Fruit fly (Drosophila melanogaster) whole organism, embryonic: Measurements from ENCODE around the gene Vps13D.

Experiments used
- B-H2 ChIP-seq: fragments of 200-800 bp; sonication (Bioruptor generic); optimal IDR thresholded peaks from 2 replicates; lab custom pipeline; 2018; ENCODE audit warnings: missing biosample characterization, mild to moderate bottlenecking, missing genetic modification characterization
- CG10543 ChIP-seq: fragments of 200-800 bp; sonication (Bioruptor generic); optimal IDR thresholded peaks from 3 replicates; lab custom pipeline; 2017; ENCODE audit warnings: missing biosample characterization, mild to moderate bottlenecking, missing genetic modification characterization, moderate library complexity
- CG11398 ChIP-seq: fragments of 200-800 bp; sonication (Bioruptor generic); optimal IDR thresholded peaks from 2 replicates; lab custom pipeline; 2016; ENCODE audit warnings: missing biosample characterization, missing genetic modification characterization
- CG12659 ChIP-seq: fragments of 200-800 bp; sonication (Bioruptor generic); optimal IDR thresholded peaks from 3 replicates; lab custom pipeline; 2017; ENCODE audit warnings: mild to moderate bottlenecking, missing biosample characterization, missing genetic modification reagents, missing genetic modification characterization
- CG12942 ChIP-seq: fragments of 200-800 bp; sonication (Bioruptor generic); optimal IDR thresholded peaks from 3 replicates; lab custom pipeline; 2016; ENCODE audit warnings: missing biosample characterization, missing genetic modification characterization
- CG15011 ChIP-seq: fragments of 200-800 bp; sonication (Bioruptor generic); optimal IDR thresholded peaks from 3 replicates; lab custom pipeline; 2018; ENCODE audit warnings: missing biosample characterization, mild to moderate bottlenecking, missing genetic modification characterization
- CG15073 ChIP-seq: fragments of 200-800 bp; sonication (Bioruptor generic); optimal IDR thresholded peaks from 2 replicates; lab custom pipeline; 2016; ENCODE audit warnings: missing biosample characterization, missing genetic modification characterization
- CG18476 ChIP-seq: fragments of 200-800 bp; sonication (Bioruptor generic); optimal IDR thresholded peaks from 2 replicates; lab custom pipeline; 2016; ENCODE audit warnings: missing biosample characterization, mild to moderate bottlenecking, missing genetic modification characterization
- CG18599 ChIP-seq: fragments of 200-800 bp; sonication (Bioruptor generic); optimal IDR thresholded peaks from 3 replicates; lab custom pipeline; 2017; ENCODE audit warnings: missing biosample characterization, missing genetic modification characterization, mild to moderate bottlenecking, moderate library complexity, missing genetic modification reagents
- CG2875 ChIP-seq: fragments of 200-800 bp; sonication (Bioruptor generic); optimal IDR thresholded peaks from 2 replicates; lab custom pipeline; 2017; ENCODE audit warnings: missing biosample characterization, mild to moderate bottlenecking, missing genetic modification characterization, missing genetic modification reagents
- CG31441 ChIP-seq: fragments of 200-800 bp; sonication (Bioruptor generic); IDR thresholded peaks from 2 replicates; pipeline ENCODE4 v1.3.6; 2022; ENCODE audit warnings: missing biosample characterization, missing genetic modification characterization
- CG3281 ChIP-seq: fragments of 200-800 bp; sonication (Bioruptor generic); optimal IDR thresholded peaks from 3 replicates; lab custom pipeline; 2017; ENCODE audit warnings: missing biosample characterization, mild to moderate bottlenecking, missing genetic modification characterization
- CG34376 ChIP-seq: fragments of 200-800 bp; sonication (Bioruptor generic); optimal IDR thresholded peaks from 2 replicates; lab custom pipeline; 2018; ENCODE audit warnings: missing biosample characterization, mild to moderate bottlenecking, missing genetic modification characterization
- CG3847 ChIP-seq: fragments of 200-800 bp; sonication (Bioruptor generic); IDR thresholded peaks from 2 replicates; pipeline ENCODE4 v1.3.6; 2022; ENCODE audit warnings: missing biosample characterization, missing genetic modification characterization
- CG3995 ChIP-seq: fragments of 200-800 bp; sonication (Bioruptor generic); optimal IDR thresholded peaks from 3 replicates; lab custom pipeline; 2016; ENCODE audit warnings: missing biosample characterization, missing genetic modification characterization
- CG4424 ChIP-seq: fragments of 200-800 bp; sonication (Bioruptor generic); optimal IDR thresholded peaks from 3 replicates; lab custom pipeline; 2016; ENCODE audit warnings: missing biosample characterization, missing genetic modification characterization
- CG7987 ChIP-seq: fragments of 200-800 bp; sonication (Bioruptor generic); optimal IDR thresholded peaks from 2 replicates; lab custom pipeline; 2018; ENCODE audit warnings: missing biosample characterization, mild to moderate bottlenecking, missing genetic modification characterization, moderate library complexity
- CG8290 ChIP-seq, 3 experiments: fragments of 200-800 bp; sonication (Bioruptor generic); optimal IDR thresholded peaks; 2 replicates each; lab custom pipeline; 2016 to 2019; ENCODE audit warnings: missing biosample characterization in 3 of 3, missing genetic modification characterization in 3 of 3, mild to moderate bottlenecking in 2 of 3, moderate library complexity in 1 of 3
- D ChIP-seq, 2 experiments: fragments of 200-800 bp in 1 of 2; fragments of >200 bp in 1 of 2; sonication (Bioruptor generic) in 1 of 2; optimal IDR thresholded peaks; 2 replicates in 1 of 2; 3 replicates in 1 of 2; lab custom pipeline; 2017; ENCODE audit warnings: mild to moderate bottlenecking in 1 of 2, missing biosample characterization in 1 of 2, missing genetic modification characterization in 1 of 2, missing genetic modification reagents in 1 of 2
- Drgx ChIP-seq: fragments of 200-800 bp; sonication (Bioruptor generic); IDR thresholded peaks from 2 replicates; pipeline ENCODE4 v1.3.6; 2022; ENCODE audit warnings: missing biosample characterization, missing genetic modification characterization
- E2f2 ChIP-seq: fragments of 200-800 bp; sonication (Bioruptor generic); IDR thresholded peaks from 2 replicates; pipeline ENCODE4 v1.3.6; 2022; ENCODE audit warnings: missing biosample characterization, missing genetic modification characterization
- Ets65A ChIP-seq: fragments of 200-800 bp; sonication (Bioruptor generic); peaks from one replicate; lab custom pipeline; 2016; ENCODE audit warnings: missing biosample characterization, missing genetic modification characterization
- Hmr ChIP-seq: fragments of 200-800 bp; sonication (Bioruptor generic); optimal IDR thresholded peaks from 3 replicates; lab custom pipeline; 2017; ENCODE audit warnings: mild to moderate bottlenecking, missing biosample characterization, missing genetic modification reagents, missing genetic modification characterization
- Med ChIP-seq: fragments of 200-800 bp; sonication (Bioruptor generic); peaks from one replicate; lab custom pipeline; 2016; ENCODE audit warnings: missing biosample characterization, missing genetic modification characterization, mild to moderate bottlenecking, inconsistent platforms, moderate library complexity
- Sox100B ChIP-seq: fragments of 200-800 bp; sonication (Bioruptor generic); optimal IDR thresholded peaks from 3 replicates; lab custom pipeline; 2018; ENCODE audit warnings: missing biosample characterization, mild to moderate bottlenecking, missing genetic modification characterization
- abd-A ChIP-seq: fragments of 200-800 bp; sonication (Bioruptor generic); optimal IDR thresholded peaks from 3 replicates; lab custom pipeline; 2019; ENCODE audit warnings: missing biosample characterization, mild to moderate bottlenecking, missing genetic modification characterization, moderate library complexity
- az2 ChIP-seq: fragments of 200-800 bp; sonication (Bioruptor generic); optimal IDR thresholded peaks from 3 replicates; lab custom pipeline; 2016; ENCODE audit warnings: missing biosample characterization, missing genetic modification characterization
- bab2 ChIP-seq: fragments of 200-800 bp; sonication (Bioruptor generic); optimal IDR thresholded peaks from 2 replicates; lab custom pipeline; 2016; ENCODE audit warnings: missing biosample characterization, missing genetic modification characterization
- disco-r ChIP-seq: fragments of 200-800 bp; sonication (Bioruptor generic); optimal IDR thresholded peaks from 2 replicates; lab custom pipeline; 2016; ENCODE audit warnings: missing biosample characterization, missing genetic modification characterization
- ewg ChIP-seq: fragments of 200-800 bp; sonication (Bioruptor generic); optimal IDR thresholded peaks from 3 replicates; lab custom pipeline; 2017; ENCODE audit warnings: mild to moderate bottlenecking, missing biosample characterization, missing genetic modification reagents, missing genetic modification characterization
- exex ChIP-seq: fragments of 200-800 bp; sonication (Bioruptor generic); optimal IDR thresholded peaks from 4 replicates; lab custom pipeline; 2018; ENCODE audit warnings: missing biosample characterization, mild to moderate bottlenecking, missing genetic modification characterization, moderate library complexity
- grau ChIP-seq: fragments of 200-800 bp; optimal IDR thresholded peaks from 3 replicates; lab custom pipeline; 2019; ENCODE audit warnings: missing biosample characterization, mild to moderate bottlenecking, missing genetic modification characterization, moderate library complexity
- grn ChIP-seq: fragments of 200-800 bp; sonication (Bioruptor generic); optimal IDR thresholded peaks from 3 replicates; lab custom pipeline; 2017; ENCODE audit warnings: missing biosample characterization, missing genetic modification characterization
- ind ChIP-seq: fragments of 200-800 bp; sonication (Bioruptor generic); optimal IDR thresholded peaks from 3 replicates; lab custom pipeline; 2016; ENCODE audit warnings: missing biosample characterization, missing genetic modification characterization
- insv ChIP-seq, 2 experiments: fragments of 200-800 bp; sonication (Bioruptor generic); optimal IDR thresholded peaks; 3 replicates each; lab custom pipeline; 2016 to 2018; ENCODE audit warnings: missing biosample characterization in 2 of 2, missing genetic modification characterization in 2 of 2
- jing ChIP-seq: fragments of 200-800 bp; sonication (Bioruptor generic); optimal IDR thresholded peaks from 2 replicates; lab custom pipeline; 2018; ENCODE audit warnings: missing biosample characterization, mild to moderate bottlenecking, missing genetic modification characterization
- lilli ChIP-seq: fragments of 200-800 bp; sonication (Bioruptor generic); optimal IDR thresholded peaks from 3 replicates; lab custom pipeline; 2016; ENCODE audit warnings: missing biosample characterization, missing genetic modification characterization
- lmd ChIP-seq: fragments of 200-800 bp; sonication (Bioruptor generic); IDR thresholded peaks from 2 replicates; pipeline ENCODE4 v1.3.6; 2022; ENCODE audit warnings: missing biosample characterization, missing genetic modification characterization
- lola ChIP-seq, 3 experiments: fragments of >200 bp in 2 of 3; fragments of 200-800 bp in 1 of 3; sonication (Bioruptor generic) in 1 of 3; optimal IDR thresholded peaks; 2 replicates each; lab custom pipeline; 2017 to 2019; ENCODE audit warnings: missing biosample characterization in 3 of 3, missing genetic modification characterization in 3 of 3, mild to moderate bottlenecking in 1 of 3, moderate library complexity in 1 of 3
- mirr ChIP-seq: fragments of 200-800 bp; sonication (Bioruptor generic); optimal IDR thresholded peaks from 3 replicates; lab custom pipeline; 2018; ENCODE audit warnings: missing biosample characterization, mild to moderate bottlenecking, missing genetic modification characterization
- sd ChIP-seq: fragments of 200-800 bp; sonication (Bioruptor generic); optimal IDR thresholded peaks from 3 replicates; lab custom pipeline; 2018; ENCODE audit warnings: missing biosample characterization, mild to moderate bottlenecking, missing genetic modification characterization, moderate library complexity
- sens ChIP-seq: fragments of 200-800 bp; sonication (Bioruptor generic); peaks from one replicate; lab custom pipeline; 2016; ENCODE audit warnings: missing biosample characterization, missing genetic modification characterization
- slbo ChIP-seq: fragments of 200-800 bp; sonication (Bioruptor generic); IDR thresholded peaks from 2 replicates; pipeline ENCODE4 v1.3.6; 2022; ENCODE audit warnings: missing biosample characterization, missing genetic modification characterization
- so ChIP-seq: fragments of 200-800 bp; sonication (Bioruptor generic); IDR thresholded peaks from 3 replicates; pipeline ENCODE4 v1.3.6; 2022; ENCODE audit warnings: missing biosample characterization, missing genetic modification characterization
- sob ChIP-seq: fragments of 200-800 bp; sonication (Bioruptor generic); IDR thresholded peaks from 2 replicates; pipeline ENCODE4 v1.3.6; 2022; ENCODE audit warnings: missing biosample characterization, missing genetic modification characterization
- sug ChIP-seq: fragments of 200-800 bp; optimal IDR thresholded peaks from 2 replicates; lab custom pipeline; 2019; ENCODE audit warnings: missing biosample characterization, mild to moderate bottlenecking, missing genetic modification characterization, moderate library complexity
- trem ChIP-seq: fragments of 200-800 bp; optimal IDR thresholded peaks from 3 replicates; lab custom pipeline; 2019; ENCODE audit warnings: missing biosample characterization, mild to moderate bottlenecking, missing genetic modification characterization, moderate library complexity

The Vps13D gene

dm6 chr3L:12791679-12792229 lies 36.9 kb downstream of the Vps13D start:
- TF ChIP-seq sens (GFP tag; lab: Kevin White, UChicago) (peak; percentile 16), CG34376 (peak; percentile 90), Drgx (GFP tag; lab: Robert Waterston, UW) (no peak), so (no peak), exex (peak; percentile 94), grn (GFP tag; lab: Kevin White, UChicago) (peak; percentile 56), sug (tag; lab: Kevin White, UChicago) (peak; percentile 43), ewg (GFP tag; lab: Kevin White, UChicago) (no peak), Med (GFP tag; lab: Kevin White, UChicago) (peak; percentile 68), CG7987 (GFP tag; lab: Kevin White, UChicago) (no peak), sd (tag; lab: Kevin White, UChicago) (peak; percentile 34), B-H2 (GFP tag; lab: Kevin White, UChicago) (peak; percentile 2), CG3995 (peak; percentile 73), mirr (GFP tag; lab: Kevin White, UChicago) (peak; percentile 73), insv (GFP tag; optimal IDR thresholded peaks at IDR 0.05; lab: Kevin White, UChicago) (no peak)

dm6 chr3L:12792933-12793448 lies 38.1 kb downstream of the Vps13D start:
- TF ChIP-seq jing (GFP tag; lab: Kevin White, UChicago), result no peak
- peak in 1 of 3 experiments; percentile 48 for TF ChIP-seq lola (GFP tag; optimal IDR thresholded peaks at IDR 0.05; lab: Kevin White, UChicago)
- peak; percentile 50 for TF ChIP-seq bab2 (GFP tag; lab: Kevin White, UChicago)
- TF ChIP-seq CG3847, result peak; percentile 47
- peak; percentile 9 for TF ChIP-seq CG2875
- TF ChIP-seq slbo, result peak; percentile 58; the same call in 1 of the 2 replicates
- no peak for TF ChIP-seq CG11398 (GFP tag; lab: Kevin White, UChicago)
- TF ChIP-seq trem (tag; lab: Kevin White, UChicago), result peak; percentile 64
- peak; percentile 72 for TF ChIP-seq CG18599 (GFP tag; lab: Kevin White, UChicago)
- peak; percentile 15 for TF ChIP-seq CG15011 (GFP tag; lab: Kevin White, UChicago)
- no peak for TF ChIP-seq CG12942 (GFP tag; lab: Kevin White, UChicago)
- TF ChIP-seq sob (GFP tag; lab: Robert Waterston, UW), result 0 out of 2 replicates have a peak, but pooled peaks have one; percentile 38
- peak; percentile 20 for TF ChIP-seq CG3995
- TF ChIP-seq CG10543, result peak; percentile 11
- no peak for TF ChIP-seq Ets65A (GFP tag; lab: Kevin White, UChicago)
- peak; percentile 63 for TF ChIP-seq ind
- no peak for TF ChIP-seq D (optimal IDR thresholded peaks at IDR 0.05; lab: Kevin White, UChicago)
- peak; percentile 8 for TF ChIP-seq D (GFP tag; optimal IDR thresholded peaks at IDR 0.05; lab: Kevin White, UChicago)
- peak; percentile 82 for TF ChIP-seq grau (tag; lab: Kevin White, UChicago)
- TF ChIP-seq CG8290 (GFP tag; optimal IDR thresholded peaks at IDR 0.05; lab: Kevin White, UChicago), result peak; percentile 50
- peak in 1 of 2 experiments; percentile 4 for TF ChIP-seq CG8290 (tag; optimal IDR thresholded peaks at IDR 0.05; lab: Kevin White, UChicago)
- peak; percentile 64; the same call in 1 of the 2 replicates for TF ChIP-seq lmd
- peak; percentile 60 for TF ChIP-seq lilli (GFP tag; lab: Kevin White, UChicago)
- TF ChIP-seq Hmr, result peak; percentile 68
- TF ChIP-seq CG15073 (GFP tag; lab: Kevin White, UChicago), result peak; percentile 42
- peak; percentile 56; the same call in 1 of the 2 replicates for TF ChIP-seq CG31441 (GFP tag; lab: Robert Waterston, UW)
- TF ChIP-seq abd-A (tag; lab: Kevin White, UChicago), result no peak
- TF ChIP-seq disco-r, result no peak
- TF ChIP-seq CG3281 (GFP tag; lab: Kevin White, UChicago), result peak; percentile 72
- TF ChIP-seq CG12659 (GFP tag; lab: Kevin White, UChicago), result peak; percentile 67
- TF ChIP-seq CG18476 (GFP tag; lab: Kevin White, UChicago), result peak; percentile 10
- peak; percentile 35; the same call in 1 of the 2 replicates for TF ChIP-seq E2f2 (GFP tag; lab: Robert Waterston, UW)
- TF ChIP-seq CG4424 (GFP tag; lab: Kevin White, UChicago), result peak; percentile 58
- peak; percentile 42 for TF ChIP-seq az2 (GFP tag; lab: Kevin White, UChicago)
- TF ChIP-seq Sox100B (GFP tag; lab: Kevin White, UChicago), result peak; percentile 74
